Worm (Caenorhabditis elegans) whole organism, L4 larva: Measurements from ENCODE around the gene M106.8.

ENCODE experiments used
- D1046.2 ChIP-seq: fragments of 200-800 bp; sonication (Bioruptor generic); IDR thresholded peaks from 2 replicates; pipeline ENCODE4 v1.3.6; 2022; ENCODE audit warnings: missing genetic modification characterization, missing compliant biosample characterization
- F10B5.3 ChIP-seq: sonication (generic microtip); optimal IDR thresholded peaks from 2 replicates; lab custom pipeline; 2016; ENCODE audit warnings: mild to moderate bottlenecking, missing genetic modification characterization, missing compliant biosample characterization
- T20F7.1 ChIP-seq: fragments of 200-800 bp; sonication (Bioruptor generic); optimal IDR thresholded peaks from 2 replicates; lab custom pipeline; 2018; ENCODE audit warnings: mild to moderate bottlenecking, missing genetic modification characterization, missing compliant biosample characterization
- T26A8.4 ChIP-seq: fragments of 200-800 bp; sonication (Bioruptor generic); IDR thresholded peaks from 2 replicates; pipeline ENCODE4 v1.3.6; 2022; ENCODE audit warnings: missing genetic modification characterization, missing compliant biosample characterization
- Y105C5A.15 ChIP-seq: fragments of 200-800 bp; sonication (Bioruptor generic); IDR thresholded peaks from 2 replicates; pipeline ENCODE4 v1.3.6; 2022; ENCODE audit warnings: missing genetic modification characterization, missing compliant biosample characterization
- Y5F2A.4 ChIP-seq: fragments of 200-800 bp; sonication (Bioruptor generic); optimal IDR thresholded peaks from 2 replicates; lab custom pipeline; 2018; ENCODE audit warnings: mild to moderate bottlenecking, missing genetic modification characterization, missing compliant biosample characterization
- aha-1 ChIP-seq: fragments of 150-350 bp; peaks from one replicate; lab custom pipeline; 2014; ENCODE audit warnings: missing biosample characterization, missing genetic modification characterization
- aly-2 ChIP-seq: sonication (generic microtip); optimal IDR thresholded peaks from 2 replicates; lab custom pipeline; 2018; ENCODE audit warnings: missing biosample characterization, missing genetic modification characterization
- arid-1 ChIP-seq: fragments of 200-800 bp; sonication (Bioruptor generic); conservative IDR thresholded peaks from 2 replicates; pipeline ENCODE4 v1.3.6; 2022; ENCODE audit warnings: missing genetic modification reagents, missing genetic modification characterization, missing compliant biosample characterization
- attf-4 ChIP-seq: sonication (generic microtip); optimal IDR thresholded peaks from 3 replicates; lab custom pipeline; 2017; ENCODE audit warnings: missing biosample characterization, missing genetic modification characterization
- ceh-32 ChIP-seq: sonication (generic microtip); optimal IDR thresholded peaks from 2 replicates; lab custom pipeline; 2016; ENCODE audit warnings: mild to moderate bottlenecking, missing genetic modification characterization, missing compliant biosample characterization; ENCODE audit not compliant: poor library complexity
- ceh-62 ChIP-seq: sonication (generic microtip); optimal IDR thresholded peaks from 2 replicates; lab custom pipeline; 2017; ENCODE audit warnings: missing biosample characterization, missing genetic modification characterization
- ces-1 ChIP-seq: fragments of 150-350 bp; sonication (generic microtip); optimal IDR thresholded peaks from 4 replicates; lab custom pipeline; 2014; ENCODE audit warnings: missing biosample characterization, missing genetic modification reagents, missing genetic modification characterization
- cey-2 ChIP-seq: sonication (generic microtip); optimal IDR thresholded peaks from 3 replicates; lab custom pipeline; 2017; ENCODE audit warnings: missing genetic modification characterization, mild to moderate bottlenecking, missing compliant biosample characterization, antibody characterized with exemption, borderline replicate concordance; ENCODE audit not compliant: insufficient read depth
- daf-12 ChIP-seq: fragments of 150-350 bp; optimal IDR thresholded peaks from 2 replicates; lab custom pipeline; 2014; ENCODE audit warnings: missing biosample characterization, missing genetic modification reagents, missing genetic modification characterization
- daf-19 ChIP-seq: fragments of 200-800 bp; sonication (Bioruptor generic); conservative IDR thresholded peaks from 2 replicates; pipeline ENCODE4 v1.3.6; 2022; ENCODE audit warnings: missing genetic modification characterization, missing compliant biosample characterization
- dmd-6 ChIP-seq: fragments of 200-800 bp; sonication (Bioruptor generic); IDR thresholded peaks from 2 replicates; pipeline ENCODE4 v1.3.6; 2022; ENCODE audit warnings: missing genetic modification reagents, missing genetic modification characterization, missing compliant biosample characterization
- dmd-9 ChIP-seq: fragments of 200-800 bp; sonication (Bioruptor generic); IDR thresholded peaks from 2 replicates; pipeline ENCODE4 v1.3.6; 2022; ENCODE audit warnings: missing genetic modification reagents, missing genetic modification characterization, missing compliant biosample characterization
- dpl-1 ChIP-seq: fragments of 150-350 bp; optimal IDR thresholded peaks from 2 replicates; lab custom pipeline; 2014; ENCODE audit warnings: missing biosample characterization, missing genetic modification reagents, missing genetic modification characterization
- duxl-1 ChIP-seq: sonication (generic microtip); optimal IDR thresholded peaks from 2 replicates; lab custom pipeline; 2016; ENCODE audit warnings: mild to moderate bottlenecking, missing genetic modification characterization, moderate library complexity, missing compliant biosample characterization; ENCODE audit not compliant: poor library complexity
- egl-27 ChIP-seq: sonication (generic microtip); optimal IDR thresholded peaks from 3 replicates; lab custom pipeline; 2017; ENCODE audit warnings: missing biosample characterization, missing genetic modification reagents, missing genetic modification characterization
- egl-43 ChIP-seq: fragments of 200-800 bp; sonication (Bioruptor generic); IDR thresholded peaks from 2 replicates; pipeline ENCODE4 v1.3.6; 2022; ENCODE audit warnings: missing genetic modification reagents, missing genetic modification characterization, missing compliant biosample characterization
- fos-1 ChIP-seq: fragments of 150-350 bp; optimal IDR thresholded peaks from 2 replicates; lab custom pipeline; 2014; ENCODE audit warnings: missing biosample characterization, missing genetic modification characterization
- gei-8 ChIP-seq: fragments of 200-800 bp; sonication (Bioruptor generic); optimal IDR thresholded peaks from 2 replicates; lab custom pipeline; 2018; ENCODE audit warnings: mild to moderate bottlenecking, missing genetic modification characterization, missing compliant biosample characterization
- hif-1 ChIP-seq, 2 experiments: sonication (generic microtip); optimal IDR thresholded peaks; 2 replicates each; lab custom pipeline; 2016 to 2017; ENCODE audit warnings: missing compliant biosample characterization in 2 of 2, missing genetic modification characterization in 2 of 2, missing genetic modification reagents in 2 of 2, missing genotype in 2 of 2, mild to moderate bottlenecking in 1 of 2
- hlh-30 ChIP-seq: sonication (generic microtip); optimal IDR thresholded peaks from 2 replicates; lab custom pipeline; 2017; ENCODE audit warnings: antibody characterized with exemption, mild to moderate bottlenecking, missing genetic modification characterization, missing compliant biosample characterization; ENCODE audit not compliant: insufficient read depth
- lin-13 ChIP-seq: fragments of 150-350 bp; optimal IDR thresholded peaks from 2 replicates; lab custom pipeline; 2014; ENCODE audit warnings: missing biosample characterization, missing genetic modification reagents, missing genetic modification characterization
- lin-15B ChIP-seq: fragments of 150-350 bp; sonication (generic microtip); optimal IDR thresholded peaks from 3 replicates; lab custom pipeline; 2014; ENCODE audit warnings: missing biosample characterization, missing genetic modification characterization
- lin-38 ChIP-seq: fragments of 200-800 bp; sonication (Bioruptor generic); IDR thresholded peaks from 2 replicates; pipeline ENCODE4 v1.3.6; 2022; ENCODE audit warnings: missing genetic modification reagents, missing genetic modification characterization, missing compliant biosample characterization
- madf-5 ChIP-seq, 2 experiments: fragments of 200-800 bp; sonication (Bioruptor generic); IDR thresholded peaks; 2 replicates each; pipeline ENCODE4 v1.3.6; 2022; ENCODE audit warnings: missing compliant biosample characterization in 2 of 2, missing genetic modification characterization in 2 of 2
- mes-2 ChIP-seq: sonication (generic microtip); optimal IDR thresholded peaks from 2 replicates; lab custom pipeline; 2016; ENCODE audit warnings: missing genotype, mild to moderate bottlenecking, missing genetic modification characterization, missing compliant biosample characterization; ENCODE audit not compliant: poor library complexity, severe bottlenecking
- nhr-102 ChIP-seq: sonication (generic microtip); optimal IDR thresholded peaks from 2 replicates; lab custom pipeline; 2016; ENCODE audit warnings: mild to moderate bottlenecking, missing genetic modification characterization, moderate library complexity, missing compliant biosample characterization
- nhr-11 ChIP-seq: fragments of 150-350 bp; optimal IDR thresholded peaks from 2 replicates; lab custom pipeline; 2014; ENCODE audit warnings: missing biosample characterization, missing genetic modification characterization
- nhr-237 ChIP-seq: sonication (generic microtip); optimal IDR thresholded peaks from 2 replicates; lab custom pipeline; 2017; ENCODE audit warnings: missing biosample characterization, missing genetic modification characterization
- nhr-25 ChIP-seq: sonication (generic microtip); optimal IDR thresholded peaks from 2 replicates; lab custom pipeline; 2017; ENCODE audit warnings: missing genetic modification characterization, mild to moderate bottlenecking, missing compliant biosample characterization, antibody characterized with exemption, moderate library complexity, borderline replicate concordance; ENCODE audit not compliant: insufficient read depth
- nhr-28 ChIP-seq: fragments of 150-350 bp; optimal IDR thresholded peaks from 2 replicates; lab custom pipeline; 2014; ENCODE audit warnings: missing biosample characterization, missing genetic modification characterization
- nhr-42 ChIP-seq: fragments of 200-800 bp; sonication (Bioruptor generic); IDR thresholded peaks from 2 replicates; pipeline ENCODE4 v1.3.6; 2022; ENCODE audit warnings: missing genetic modification characterization, missing compliant biosample characterization
- nhr-48 ChIP-seq: sonication (generic microtip); optimal IDR thresholded peaks from 2 replicates; lab custom pipeline; 2016; ENCODE audit warnings: mild to moderate bottlenecking, missing genetic modification characterization, missing compliant biosample characterization
- rbr-2 ChIP-seq: sonication (generic microtip); optimal IDR thresholded peaks from 2 replicates; lab custom pipeline; 2016; ENCODE audit warnings: missing genotype, missing genetic modification characterization, missing compliant biosample characterization
- saeg-2 ChIP-seq: fragments of 200-800 bp; sonication (Bioruptor generic); IDR thresholded peaks from 2 replicates; pipeline ENCODE4 v1.3.6; 2022; ENCODE audit warnings: missing genetic modification reagents, missing genetic modification characterization, missing compliant biosample characterization
- snpc-4 ChIP-seq: fragments of 150-350 bp; optimal IDR thresholded peaks from 2 replicates; lab custom pipeline; 2014; ENCODE audit warnings: missing biosample characterization, missing genetic modification characterization
- tra-1 ChIP-seq: fragments of 200-800 bp; sonication (Bioruptor generic); IDR thresholded peaks from 2 replicates; pipeline ENCODE4 v1.3.6; 2022; ENCODE audit warnings: missing genetic modification reagents, missing genetic modification characterization, missing compliant biosample characterization
- unc-130 ChIP-seq: sonication (generic microtip); optimal IDR thresholded peaks from 2 replicates; lab custom pipeline; 2016; ENCODE audit warnings: missing genetic modification reagents, missing genetic modification characterization, missing compliant biosample characterization
- unc-39 ChIP-seq: sonication (generic microtip); optimal IDR thresholded peaks from 2 replicates; lab custom pipeline; 2017; ENCODE audit warnings: missing biosample characterization, missing genetic modification characterization
- zfp-3 ChIP-seq: fragments of 200-800 bp; sonication (Bioruptor generic); conservative IDR thresholded peaks from 2 replicates; pipeline ENCODE4 v1.3.6; 2022; ENCODE audit warnings: missing genetic modification reagents, missing genetic modification characterization, missing compliant biosample characterization
- ztf-7 ChIP-seq: fragments of 150-350 bp; optimal IDR thresholded peaks from 2 replicates; lab custom pipeline; 2014; ENCODE audit warnings: missing biosample characterization, missing genetic modification characterization

M106.8 gene

DNA sequence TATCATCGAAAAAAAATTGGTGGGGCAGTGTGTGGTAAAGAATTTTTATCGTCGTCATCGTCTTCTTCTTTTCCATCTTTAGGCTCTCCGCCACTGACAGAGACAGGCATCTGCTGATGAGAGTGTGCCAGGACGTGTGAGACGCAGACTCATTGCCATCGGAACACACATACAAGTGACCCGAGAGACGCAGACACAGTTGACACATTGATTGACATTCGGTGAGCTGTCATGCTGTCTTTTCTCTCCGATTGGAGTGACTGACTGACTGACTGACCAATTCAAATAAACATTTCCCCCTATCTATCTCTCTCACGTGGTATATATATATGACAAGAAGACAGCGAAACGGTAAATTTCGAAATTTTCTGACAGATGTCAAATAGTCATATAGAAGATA lies 7.7 kb upstream of the M106.8 start (continued):
- TF ChIP-seq nhr-25 (tag; lab: Kevin White, UChicago) (peak; percentile 73), zfp-3 (GFP tag; lab: Robert Waterston, UW) (peak; percentile 62; the same call in 1 of the 2 replicates), Y105C5A.15 (GFP tag; lab: Robert Waterston, UW) (0 out of 2 replicates have a peak, but pooled peaks have one; percentile 17), mes-2 (tag; lab: Kevin White, UChicago) (peak; percentile 50), nhr-42 (0 out of 2 replicates have a peak, but pooled peaks have one; percentile 53), attf-4 (tag; lab: Kevin White, UChicago) (no peak), hlh-30 (tag; lab: Kevin White, UChicago) (peak; percentile 94), ztf-7 (peak; percentile 48), nhr-102 (tag; lab: Kevin White, UChicago) (peak; percentile 89), unc-130 (GFP tag; lab: Kevin White, UChicago) (no peak), tra-1 (GFP tag; lab: Robert Waterston, UW) (peak; percentile 98), dmd-6 (GFP tag; lab: Robert Waterston, UW) (peak; percentile 97), gei-8 (peak; percentile 66), nhr-28 (peak; percentile 66), lin-38 (GFP tag; lab: Robert Waterston, UW) (peak; percentile 55), duxl-1 (tag; lab: Kevin White, UChicago) (no peak), lin-15B (tag; lab: Kevin White, UChicago) (no peak), lin-13 (GFP tag; lab: Kevin White, UChicago) (peak; percentile 47), nhr-11 (tag; lab: Kevin White, UChicago) (no peak), D1046.2 (0 out of 2 replicates have a peak, but pooled peaks have one; percentile 43), nhr-48 (tag; lab: Kevin White, UChicago) (peak; percentile 90), egl-43 (no peak; the same call in 1 of the 2 replicates), dpl-1 (GFP tag; lab: Kevin White, UChicago) (peak; percentile 48)

DNA sequence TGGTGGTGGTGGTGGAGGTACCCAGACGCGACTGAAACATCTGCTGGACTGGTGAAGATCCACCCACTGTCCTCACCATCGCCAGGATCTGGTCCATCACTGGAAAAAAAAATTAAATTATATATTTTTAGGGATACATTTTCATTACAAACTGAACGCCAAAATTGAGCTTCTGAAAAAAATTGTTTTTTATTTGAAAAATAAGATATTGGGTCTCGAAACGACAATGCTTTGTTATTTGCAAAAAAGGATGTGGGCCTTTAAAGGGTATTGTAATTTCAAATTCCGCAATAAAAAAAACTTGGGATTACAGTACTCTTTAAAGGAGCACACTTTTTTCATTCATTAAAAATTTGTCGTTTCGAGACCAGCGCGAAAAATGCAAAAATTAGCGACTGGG lies 6.5 kb upstream of the M106.8 start, which contains the start of gene M106.2:
Gene M106.2, minus strand, starts transcription at position 101 of the 400 bp plus-strand sequence.
- TF ChIP-seq rbr-2 (tag; lab: Kevin White, UChicago): no peak
- no peak for TF ChIP-seq snpc-4 (tag; lab: Kevin White, UChicago)
- no peak for TF ChIP-seq dpl-1 (GFP tag; lab: Kevin White, UChicago)
- no peak for TF ChIP-seq F10B5.3 (tag; lab: Kevin White, UChicago)
- 0 out of 2 replicates have a peak, but pooled peaks have one; percentile 42 for TF ChIP-seq zfp-3 (GFP tag; lab: Robert Waterston, UW)
- no peak for TF ChIP-seq aly-2
- TF ChIP-seq hif-1 (tag; optimal IDR thresholded peaks at IDR 0.05; lab: Kevin White, UChicago): no peak
- TF ChIP-seq Y105C5A.15 (GFP tag; lab: Robert Waterston, UW): no peak
- no peak for TF ChIP-seq fos-1 (tag; lab: Kevin White, UChicago)
- peak; percentile 29 for TF ChIP-seq aha-1 (tag; lab: Kevin White, UChicago)
- no peak for TF ChIP-seq unc-130 (GFP tag; lab: Kevin White, UChicago)

DNA sequence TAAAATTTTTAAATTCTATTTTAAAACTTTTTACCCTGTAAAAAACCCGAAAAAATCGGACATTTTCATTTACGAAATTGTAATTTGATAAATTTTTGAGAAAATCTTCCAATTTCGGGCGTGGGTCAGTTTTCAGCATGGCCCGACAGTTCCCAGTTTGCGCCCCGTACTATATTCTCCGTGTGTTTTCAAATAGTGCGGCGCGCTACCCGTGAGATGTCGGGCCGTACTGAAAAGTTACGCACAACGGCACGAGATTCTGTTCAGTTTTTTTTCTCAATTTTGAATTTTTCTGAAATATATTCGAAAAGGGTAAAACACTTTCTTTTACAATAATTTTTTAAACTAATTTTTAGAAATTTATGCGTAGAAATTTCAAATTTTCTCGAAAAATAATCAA lies 3.6 kb upstream of the M106.8 start:
- TF ChIP-seq cey-2 (tag; lab: Kevin White, UChicago) (no peak), unc-39 (tag; lab: Kevin White, UChicago) (no peak), dmd-9 (GFP tag; lab: Robert Waterston, UW) (no peak), ces-1 (no peak)

DNA sequence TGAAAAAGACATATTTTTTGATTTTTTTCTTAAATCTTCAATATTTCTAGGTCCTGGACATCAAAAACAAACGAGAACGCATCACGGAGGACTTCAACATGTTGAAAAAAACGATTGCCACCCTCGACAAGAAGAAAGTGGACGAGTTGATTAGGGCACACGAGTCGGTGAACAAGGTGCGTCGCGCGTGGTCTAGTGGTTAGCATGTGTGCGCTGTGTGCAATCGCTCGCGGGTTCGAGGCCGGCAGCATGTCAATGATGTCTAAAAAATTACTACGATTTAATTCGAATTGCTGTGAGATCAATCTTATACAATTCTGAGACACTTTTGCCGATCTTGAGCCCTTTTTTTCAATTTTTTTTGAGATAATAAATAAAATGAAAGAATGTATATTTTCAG lies 3.4 kb downstream of the M106.8 start:
- no peak for TF ChIP-seq daf-12
- TF ChIP-seq ceh-62 (tag; lab: Kevin White, UChicago): no peak
- no peak for TF ChIP-seq nhr-237 (tag; lab: Kevin White, UChicago)
- peak; percentile 95 for TF ChIP-seq arid-1 (GFP tag; lab: Robert Waterston, UW)
- TF ChIP-seq Y5F2A.4 (GFP tag; lab: Kevin White, UChicago): peak; percentile 57
- TF ChIP-seq saeg-2: peak; percentile 30; the same call in 1 of the 2 replicates
- TF ChIP-seq lin-15B (tag; lab: Kevin White, UChicago): no peak
- TF ChIP-seq T20F7.1 (GFP tag; lab: Kevin White, UChicago): peak; percentile 74
- TF ChIP-seq egl-27 (tag; lab: Kevin White, UChicago): no peak
- peak; percentile 55 for TF ChIP-seq nhr-48 (tag; lab: Kevin White, UChicago)
- peak; percentile 86 for TF ChIP-seq T26A8.4
- TF ChIP-seq ceh-32 (tag; lab: Kevin White, UChicago): peak; percentile 57
- TF ChIP-seq daf-19 (GFP tag; lab: Robert Waterston, UW): no peak
- peak; percentile 79 to 83; a peak in 3 of 4 replicates for TF ChIP-seq madf-5 (GFP tag; IDR thresholded peaks at IDR 0.05; lab: Robert Waterston, UW)
